Worm (Caenorhabditis elegans) whole organism, L3 larva: ENCODE data around the gene col-149.

ENCODE experiments used
- fos-1 ChIP-seq: fragments of 150-350 bp; optimal IDR thresholded peaks from 2 replicates; lab custom pipeline; 2014; ENCODE audit warnings: missing biosample characterization, missing genetic modification characterization
- lin-15B ChIP-seq: fragments of 150-350 bp; optimal IDR thresholded peaks from 2 replicates; lab custom pipeline; 2014; ENCODE audit warnings: missing biosample characterization, missing genetic modification characterization
- tbx-2 ChIP-seq: sonication (generic microtip); optimal IDR thresholded peaks from 2 replicates; lab custom pipeline; 2016; ENCODE audit warnings: mild to moderate bottlenecking, missing genetic modification characterization, missing compliant biosample characterization
- ztf-11 ChIP-seq: fragments of 150-350 bp; optimal IDR thresholded peaks from 2 replicates; lab custom pipeline; 2014; ENCODE audit warnings: missing biosample characterization, missing genetic modification characterization

ce11 chrV:10283444-10283843 is 9.2 kb downstream of the col-149 start, which contains the start of gene lys-3:
- no peak for TF ChIP-seq tbx-2 (tag; lab: Kevin White, UChicago)
- TF ChIP-seq ztf-11 (tag; lab: Kevin White, UChicago), result no peak
- TF ChIP-seq lin-15B (tag; lab: Kevin White, UChicago), result no peak
- no peak for TF ChIP-seq fos-1 (tag; lab: Kevin White, UChicago)
